Fruit fly (Drosophila melanogaster) whole organism, embryonic: ENCODE results near the gene CG13008.

Source experiments
- Bgb ChIP-seq: fragments of 200-800 bp; sonication (Bioruptor generic); IDR thresholded peaks from 2 replicates; pipeline ENCODE4 v1.3.6; 2022; ENCODE audit warnings: missing biosample characterization, missing genetic modification characterization; ENCODE audit not compliant: partially characterized antibody
- C15 ChIP-seq: fragments of 200-800 bp; sonication (Bioruptor generic); IDR thresholded peaks from 3 replicates; pipeline ENCODE4 v1.3.6; 2022; ENCODE audit warnings: missing biosample characterization, missing genetic modification characterization
- CG11247 ChIP-seq: fragments of 200-800 bp; sonication (Bioruptor generic); IDR thresholded peaks from 2 replicates; pipeline ENCODE4 v1.3.6; 2022; ENCODE audit warnings: missing biosample characterization, missing genetic modification characterization
- CG11398 ChIP-seq: fragments of 200-800 bp; sonication (Bioruptor generic); optimal IDR thresholded peaks from 2 replicates; lab custom pipeline; 2016; ENCODE audit warnings: missing biosample characterization, missing genetic modification characterization
- CG12071 ChIP-seq: fragments of 200-800 bp; sonication (Bioruptor generic); optimal IDR thresholded peaks from 3 replicates; lab custom pipeline; 2018; ENCODE audit warnings: missing biosample characterization, mild to moderate bottlenecking, missing genetic modification characterization
- CG12391 ChIP-seq: fragments of 200-800 bp; sonication (Bioruptor generic); optimal IDR thresholded peaks from 3 replicates; lab custom pipeline; 2018; ENCODE audit warnings: missing biosample characterization, mild to moderate bottlenecking, missing genetic modification characterization, moderate library complexity
- CG12659 ChIP-seq: fragments of 200-800 bp; sonication (Bioruptor generic); optimal IDR thresholded peaks from 3 replicates; lab custom pipeline; 2017; ENCODE audit warnings: mild to moderate bottlenecking, missing biosample characterization, missing genetic modification reagents, missing genetic modification characterization
- CG12744 ChIP-seq: fragments of 200-800 bp; sonication (Bioruptor generic); optimal IDR thresholded peaks from 2 replicates; lab custom pipeline; 2016; ENCODE audit warnings: missing biosample characterization, missing genetic modification characterization
- CG14860 ChIP-seq: fragments of 200-800 bp; sonication (Bioruptor generic); IDR thresholded peaks from 3 replicates; pipeline ENCODE4 v1.3.6; 2022; ENCODE audit warnings: missing biosample characterization, missing genetic modification characterization; ENCODE audit not compliant: partially characterized antibody
- CG15696 ChIP-seq: fragments of 200-800 bp; sonication (Bioruptor generic); optimal IDR thresholded peaks from 2 replicates; lab custom pipeline; 2019; ENCODE audit warnings: missing biosample characterization, mild to moderate bottlenecking, missing genetic modification characterization, moderate library complexity
- CG1602 ChIP-seq: fragments of 200-800 bp; sonication (Bioruptor generic); optimal IDR thresholded peaks from 3 replicates; lab custom pipeline; 2016; ENCODE audit warnings: missing biosample characterization, missing genetic modification characterization
- CG16779 ChIP-seq: fragments of 200-800 bp; sonication (Bioruptor generic); IDR thresholded peaks from 2 replicates; pipeline ENCODE4 v1.3.6; 2022; ENCODE audit warnings: missing biosample characterization, missing genetic modification characterization
- CG16815 ChIP-seq: fragments of 200-800 bp; sonication (Bioruptor generic); optimal IDR thresholded peaks from 3 replicates; lab custom pipeline; 2017; ENCODE audit warnings: missing biosample characterization, mild to moderate bottlenecking, missing genetic modification characterization
- CG17802 ChIP-seq: fragments of 200-800 bp; sonication (Bioruptor generic); optimal IDR thresholded peaks from 2 replicates; lab custom pipeline; 2018; ENCODE audit warnings: missing biosample characterization, mild to moderate bottlenecking, missing genetic modification characterization, moderate library complexity
- CG2678 ChIP-seq: fragments of 200-800 bp; sonication (Bioruptor generic); optimal IDR thresholded peaks from 3 replicates; lab custom pipeline; 2019; ENCODE audit warnings: missing biosample characterization, mild to moderate bottlenecking, missing genetic modification characterization, moderate library complexity
- CG30403 ChIP-seq: fragments of 200-800 bp; sonication (Bioruptor generic); optimal IDR thresholded peaks from 3 replicates; lab custom pipeline; 2016; ENCODE audit warnings: missing biosample characterization, missing genetic modification characterization
- CG31441 ChIP-seq: fragments of 200-800 bp; sonication (Bioruptor generic); IDR thresholded peaks from 2 replicates; pipeline ENCODE4 v1.3.6; 2022; ENCODE audit warnings: missing biosample characterization, missing genetic modification characterization
- CG4360 ChIP-seq: fragments of 200-800 bp; sonication (Bioruptor generic); IDR thresholded peaks from 2 replicates; pipeline ENCODE4 v1.3.6; 2022; ENCODE audit warnings: missing biosample characterization, missing genetic modification characterization
- CG6175 ChIP-seq: fragments of 200-800 bp; sonication (Bioruptor generic); IDR thresholded peaks from 3 replicates; pipeline ENCODE4 v1.3.6; 2022; ENCODE audit warnings: missing biosample characterization, missing genetic modification characterization
- CG6813 ChIP-seq: fragments of 200-800 bp; sonication (Bioruptor generic); optimal IDR thresholded peaks from 2 replicates; lab custom pipeline; 2017; ENCODE audit warnings: missing biosample characterization, missing genetic modification characterization, mild to moderate bottlenecking, moderate library complexity, missing genetic modification reagents
- CG8359 ChIP-seq: fragments of 200-800 bp; sonication (Bioruptor generic); optimal IDR thresholded peaks from 2 replicates; lab custom pipeline; 2017; ENCODE audit warnings: missing biosample characterization, mild to moderate bottlenecking, missing genetic modification characterization, borderline replicate concordance
- CG8944 ChIP-seq: fragments of 200-800 bp; sonication (Bioruptor generic); optimal IDR thresholded peaks from 3 replicates; lab custom pipeline; 2016; ENCODE audit warnings: missing biosample characterization, missing genetic modification characterization
- CG9727 ChIP-seq: fragments of 200-800 bp; sonication (Bioruptor generic); optimal IDR thresholded peaks from 3 replicates; lab custom pipeline; 2017; ENCODE audit warnings: missing biosample characterization, mild to moderate bottlenecking, missing genetic modification characterization
- D19A ChIP-seq: fragments of 200-800 bp; optimal IDR thresholded peaks from 3 replicates; lab custom pipeline; 2019; ENCODE audit warnings: missing biosample characterization, mild to moderate bottlenecking, missing genetic modification characterization, moderate library complexity
- Dbx ChIP-seq: fragments of 200-800 bp; sonication (Bioruptor generic); IDR thresholded peaks from 3 replicates; pipeline ENCODE4 v1.3.6; 2022; ENCODE audit warnings: missing biosample characterization, missing genetic modification characterization
- E2f1 ChIP-seq: fragments of 200-800 bp; sonication (Bioruptor generic); IDR thresholded peaks from 2 replicates; pipeline ENCODE4 v1.3.6; 2022; ENCODE audit warnings: missing biosample characterization, missing genetic modification characterization
- GATAe ChIP-seq: fragments of 200-800 bp; sonication (Bioruptor generic); conservative IDR thresholded peaks from 2 replicates; pipeline ENCODE4 v1.3.6; 2022; ENCODE audit warnings: missing biosample characterization, missing genetic modification characterization
- HmgD ChIP-seq: fragments of 200-800 bp; sonication (Bioruptor generic); optimal IDR thresholded peaks from 3 replicates; lab custom pipeline; 2016; ENCODE audit warnings: missing biosample characterization, missing genetic modification characterization
- Hmx ChIP-seq: fragments of 200-800 bp; sonication (Bioruptor generic); optimal IDR thresholded peaks from 2 replicates; lab custom pipeline; 2016; ENCODE audit warnings: missing biosample characterization, missing genetic modification characterization
- NC2β ChIP-seq: fragments of 200-800 bp; sonication (Bioruptor generic); optimal IDR thresholded peaks from 2 replicates; lab custom pipeline; 2016; ENCODE audit warnings: missing biosample characterization, missing genetic modification characterization
- Six4 ChIP-seq: fragments of 200-800 bp; sonication (Bioruptor generic); optimal IDR thresholded peaks from 2 replicates; lab custom pipeline; 2016; ENCODE audit warnings: missing biosample characterization, missing genetic modification characterization
- ara ChIP-seq: fragments of 200-800 bp; sonication (Bioruptor generic); IDR thresholded peaks from 2 replicates; pipeline ENCODE4 v1.3.6; 2022; ENCODE audit warnings: missing biosample characterization, missing genetic modification characterization
- ato ChIP-seq: fragments of 200-800 bp; sonication (Bioruptor generic); IDR thresholded peaks from 2 replicates; pipeline ENCODE4 v1.3.6; 2022; ENCODE audit warnings: missing biosample characterization, missing genetic modification characterization; ENCODE audit not compliant: partially characterized antibody
- btn ChIP-seq: fragments of 200-800 bp; sonication (Bioruptor generic); optimal IDR thresholded peaks from 2 replicates; lab custom pipeline; 2016; ENCODE audit warnings: missing biosample characterization, missing genetic modification characterization
- chif ChIP-seq, 2 experiments: fragments of 200-800 bp; sonication (Bioruptor generic); optimal IDR thresholded peaks; 3 replicates each; lab custom pipeline; 2016; ENCODE audit warnings: missing biosample characterization in 2 of 2, missing genetic modification characterization in 2 of 2
- chinmo ChIP-seq: fragments of 200-800 bp; sonication (Bioruptor generic); IDR thresholded peaks from 4 replicates; pipeline ENCODE4 v1.3.6; 2022; ENCODE audit warnings: missing biosample characterization, missing genetic modification characterization; ENCODE audit not compliant: partially characterized antibody
- chn ChIP-seq: fragments of 200-800 bp; sonication (Bioruptor generic); optimal IDR thresholded peaks from 2 replicates; lab custom pipeline; 2016; ENCODE audit warnings: missing biosample characterization, missing genetic modification characterization
- ewg ChIP-seq: fragments of 200-800 bp; sonication (Bioruptor generic); optimal IDR thresholded peaks from 3 replicates; lab custom pipeline; 2017; ENCODE audit warnings: mild to moderate bottlenecking, missing biosample characterization, missing genetic modification reagents, missing genetic modification characterization
- fd3F ChIP-seq: fragments of 200-800 bp; sonication (Bioruptor generic); optimal IDR thresholded peaks from 2 replicates; lab custom pipeline; 2018; ENCODE audit warnings: missing biosample characterization, mild to moderate bottlenecking, missing genetic modification characterization, moderate library complexity
- gsb ChIP-seq: fragments of 200-800 bp; sonication (Bioruptor generic); IDR thresholded peaks from 2 replicates; pipeline ENCODE4 v1.3.6; 2022; ENCODE audit warnings: missing biosample characterization, missing genetic modification characterization
- hb ChIP-seq: fragments of 200-800 bp; sonication (Bioruptor generic); IDR thresholded peaks from 3 replicates; pipeline ENCODE4 v1.3.6; 2022; ENCODE audit warnings: missing biosample characterization, missing genetic modification characterization; ENCODE audit not compliant: partially characterized antibody
- lilli ChIP-seq: fragments of 200-800 bp; sonication (Bioruptor generic); optimal IDR thresholded peaks from 3 replicates; lab custom pipeline; 2016; ENCODE audit warnings: missing biosample characterization, missing genetic modification characterization
- lola ChIP-seq, 3 experiments: fragments of >200 bp in 2 of 3; fragments of 200-800 bp in 1 of 3; sonication (Bioruptor generic) in 1 of 3; optimal IDR thresholded peaks; 2 replicates each; lab custom pipeline; 2017 to 2019; ENCODE audit warnings: missing biosample characterization in 3 of 3, missing genetic modification characterization in 3 of 3, mild to moderate bottlenecking in 1 of 3, moderate library complexity in 1 of 3
- phol ChIP-seq: fragments of 200-800 bp; sonication (Bioruptor generic); optimal IDR thresholded peaks from 3 replicates; lab custom pipeline; 2018; ENCODE audit warnings: missing biosample characterization, mild to moderate bottlenecking, missing genetic modification characterization, moderate library complexity
- sens ChIP-seq: fragments of 200-800 bp; sonication (Bioruptor generic); peaks from one replicate; lab custom pipeline; 2016; ENCODE audit warnings: missing biosample characterization, missing genetic modification characterization
- seq ChIP-seq: fragments of 200-800 bp; sonication (Bioruptor generic); IDR thresholded peaks from 2 replicates; pipeline ENCODE4 v1.3.6; 2022; ENCODE audit warnings: missing biosample characterization, missing genetic modification characterization
- sim ChIP-seq: fragments of 200-800 bp; sonication (Bioruptor generic); IDR thresholded peaks from 2 replicates; pipeline ENCODE4 v1.3.6; 2022; ENCODE audit warnings: missing biosample characterization, missing genetic modification characterization
- tgo ChIP-seq: fragments of 200-800 bp; sonication (Bioruptor generic); IDR thresholded peaks from 3 replicates; pipeline ENCODE4 v1.3.6; 2022; ENCODE audit warnings: missing biosample characterization, missing genetic modification characterization
- z ChIP-seq: fragments of 200-800 bp; sonication (Bioruptor generic); IDR thresholded peaks from 3 replicates; pipeline ENCODE4 v1.3.6; 2022; ENCODE audit warnings: missing biosample characterization, missing genetic modification characterization

CG13008 gene

DNA sequence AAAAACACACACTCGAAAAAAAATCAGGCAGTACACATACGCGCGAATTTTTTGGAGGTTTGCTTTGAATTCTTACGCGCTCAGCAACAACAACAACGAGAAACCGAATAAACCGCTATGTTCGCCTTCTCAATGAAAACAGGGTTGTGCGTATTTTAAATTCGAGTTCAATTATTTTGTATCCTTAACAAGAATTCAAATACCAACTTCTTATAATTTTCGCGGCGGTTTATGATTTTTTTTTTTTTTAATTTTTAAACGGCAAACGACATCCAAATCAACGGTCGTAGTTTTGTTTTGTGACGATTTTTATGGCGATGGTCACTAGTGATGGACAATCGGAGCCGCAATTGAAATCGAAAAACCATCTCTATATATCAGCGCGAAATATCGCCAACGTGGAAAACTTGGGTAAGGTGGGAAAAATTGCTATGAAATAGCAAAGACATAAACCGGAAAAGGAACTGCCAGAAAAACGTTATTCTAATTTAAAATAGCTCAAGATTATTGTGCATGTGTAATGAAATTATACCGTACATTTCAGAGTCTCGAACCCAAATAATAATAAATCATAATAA lies 40.6 kb downstream of the CG13008 start, which contains the start of gene goe (continued):
- TF ChIP-seq seq (GFP tag; lab: Robert Waterston, UW) (peak; percentile 44; the same call in 1 of the 2 replicates), CG11247 (peak; percentile 84), tgo (peak; percentile 63), HmgD (peak; percentile 91), NC2β (GFP tag; lab: Kevin White, UChicago) (peak; percentile 91), phol (tag; lab: Kevin White, UChicago) (peak; percentile 75), Bgb (GFP tag; lab: Robert Waterston, UW) (peak; percentile 97), CG12391 (tag; lab: Kevin White, UChicago) (peak; percentile 86), chn (GFP tag; lab: Kevin White, UChicago) (peak; percentile 81), CG16815 (GFP tag; lab: Kevin White, UChicago) (peak; percentile 50), ato (peak; percentile 63), CG8359 (GFP tag; lab: Kevin White, UChicago) (no peak), gsb (0 out of 2 replicates have a peak, but pooled peaks have one; percentile 27), CG12659 (GFP tag; lab: Kevin White, UChicago) (peak; percentile 90), CG4360 (peak; percentile 74), btn (GFP tag; lab: Kevin White, UChicago) (peak; percentile 57), CG12744 (GFP tag; lab: Kevin White, UChicago) (peak; percentile 76), chif (GFP tag; optimal IDR thresholded peaks at IDR 0.05; lab: Kevin White, UChicago) (peak; percentile 78 to 90), CG15696 (tag; lab: Kevin White, UChicago) (no peak), chinmo (peak; percentile 91; the same call in 3 of the 4 replicates), GATAe (GFP tag; lab: Robert Waterston, UW) (peak; percentile 51; the same call in 1 of the 2 replicates), CG16779 (peak; percentile 74; the same call in 1 of the 2 replicates), CG30403 (peak; percentile 82), E2f1 (GFP tag; lab: Robert Waterston, UW) (peak; percentile 76), CG14860 (GFP tag; lab: Robert Waterston, UW) (peak; percentile 56; the same call in 2 of the 3 replicates), ara (peak; percentile 67), hb (GFP tag; lab: Robert Waterston, UW) (peak; percentile 74; the same call in 2 of the 3 replicates), C15 (GFP tag; lab: Robert Waterston, UW) (peak; percentile 69; the same call in 1 of the 3 replicates), lilli (GFP tag; lab: Kevin White, UChicago) (peak; percentile 85), CG17802 (peak; percentile 31), CG1602 (GFP tag; lab: Kevin White, UChicago) (peak; percentile 70), CG6175 (GFP tag; lab: Robert Waterston, UW) (peak; percentile 79), CG6813 (GFP tag; lab: Kevin White, UChicago) (peak; percentile 76), lola (GFP tag; optimal IDR thresholded peaks at IDR 0.05; lab: Kevin White, UChicago) (peak in 1 of 3 experiments; percentile 28), fd3F (GFP tag; lab: Kevin White, UChicago) (peak; percentile 39), Hmx (GFP tag; lab: Kevin White, UChicago) (peak; percentile 42), Six4 (GFP tag; lab: Kevin White, UChicago) (peak; percentile 40), z (GFP tag; lab: Robert Waterston, UW) (no peak), sim (0 out of 2 replicates have a peak, but pooled peaks have one; percentile 45), D19A (tag; lab: Kevin White, UChicago) (no peak), Dbx (GFP tag; lab: Robert Waterston, UW) (peak; percentile 90), CG9727 (peak; percentile 84), sens (GFP tag; lab: Kevin White, UChicago) (peak; percentile 97), ewg (peak; percentile 73), CG31441 (GFP tag; lab: Robert Waterston, UW) (0 out of 2 replicates have a peak, but pooled peaks have one; percentile 32), CG11398 (GFP tag; lab: Kevin White, UChicago) (peak; percentile 73), CG12071 (GFP tag; lab: Kevin White, UChicago) (peak; percentile 44), CG2678 (tag; lab: Kevin White, UChicago) (peak; percentile 51), CG8944 (GFP tag; lab: Kevin White, UChicago) (peak; percentile 85)
